Worm (Caenorhabditis elegans) whole organism, L1 larva: Measurements from ENCODE around the gene srm-6.

ENCODE experiments used
- C34B4.2 ChIP-seq: sonication (generic microtip); optimal IDR thresholded peaks from 2 replicates; lab custom pipeline; 2017; ENCODE audit warnings: mild to moderate bottlenecking, missing genetic modification characterization, missing compliant biosample characterization
- Y116A8C.19 ChIP-seq: sonication (generic microtip); optimal IDR thresholded peaks from 2 replicates; lab custom pipeline; 2016; ENCODE audit warnings: missing compliant biosample characterization, missing genetic modification characterization, borderline replicate concordance
- alr-1 ChIP-seq: fragments of 200-800 bp; sonication (Bioruptor generic); optimal IDR thresholded peaks from 2 replicates; lab custom pipeline; 2018; ENCODE audit warnings: borderline replicate concordance, mild to moderate bottlenecking, missing genetic modification characterization, missing compliant biosample characterization
- ama-1 ChIP-seq: fragments of 150-350 bp; optimal IDR thresholded peaks from 2 replicates; lab custom pipeline; 2014
- blmp-1 ChIP-seq: fragments of 150-350 bp; optimal IDR thresholded peaks from 2 replicates; lab custom pipeline; 2014; ENCODE audit warnings: missing biosample characterization, missing genetic modification characterization
- ceh-82 ChIP-seq, 3 experiments: fragments of 150-350 bp in 1 of 3; sonication (generic microtip) in 2 of 3; optimal IDR thresholded peaks; 2 replicates each; lab custom pipeline; 2014 to 2017; ENCODE audit warnings: missing biosample characterization in 3 of 3, missing genetic modification characterization in 3 of 3
- ceh-88 ChIP-seq: fragments of 200-800 bp; sonication (Bioruptor generic); IDR thresholded peaks from 2 replicates; pipeline ENCODE4 v1.3.6; 2022; ENCODE audit warnings: missing genetic modification characterization, missing compliant biosample characterization
- dsc-1 ChIP-seq: sonication (generic microtip); optimal IDR thresholded peaks from 2 replicates; lab custom pipeline; 2016; ENCODE audit warnings: mild to moderate bottlenecking, missing genetic modification characterization, missing compliant biosample characterization
- efl-1 ChIP-seq, 4 experiments: fragments of 150-350 bp; optimal IDR thresholded peaks in 3 of 4; peaks in 1 of 4; 1 replicate in 1 of 4; 2 replicates in 3 of 4; lab custom pipeline; 2014; ENCODE audit warnings: missing biosample characterization in 2 of 4, missing genetic modification characterization in 2 of 4, missing genetic modification reagents in 2 of 4
- efl-3 ChIP-seq: fragments of 200-800 bp; sonication (Bioruptor generic); optimal IDR thresholded peaks from 2 replicates; lab custom pipeline; 2018; ENCODE audit warnings: mild to moderate bottlenecking, missing genetic modification characterization, missing compliant biosample characterization
- egl-13 ChIP-seq: sonication (generic microtip); optimal IDR thresholded peaks from 2 replicates; lab custom pipeline; 2016; ENCODE audit warnings: missing genotype, missing genetic modification reagents, missing genetic modification characterization, missing compliant biosample characterization
- egl-27 ChIP-seq, 2 experiments: fragments of 150-350 bp in 1 of 2; sonication (generic microtip); optimal IDR thresholded peaks; 3 replicates each; lab custom pipeline; 2017 to 2018; ENCODE audit warnings: missing biosample characterization in 2 of 2, missing genetic modification characterization in 2 of 2, missing genetic modification reagents in 2 of 2
- elt-2 ChIP-seq: sonication (generic microtip); optimal IDR thresholded peaks from 2 replicates; lab custom pipeline; 2016; ENCODE audit warnings: missing genetic modification characterization, mild to moderate bottlenecking, inconsistent platforms, missing compliant biosample characterization, missing genetic modification reagents
- fkh-8 ChIP-seq: sonication (generic microtip); optimal IDR thresholded peaks from 2 replicates; lab custom pipeline; 2016; ENCODE audit warnings: mild to moderate bottlenecking, missing genetic modification characterization, missing compliant biosample characterization
- grh-1 ChIP-seq: fragments of 200-800 bp; sonication (Bioruptor generic); IDR thresholded peaks from 2 replicates; pipeline ENCODE4 v1.3.6; 2022; ENCODE audit warnings: missing genetic modification reagents, missing genetic modification characterization, missing compliant biosample characterization
- hlh-17 ChIP-seq: fragments of 200-800 bp; sonication (Bioruptor generic); optimal IDR thresholded peaks from 2 replicates; lab custom pipeline; 2018; ENCODE audit warnings: missing genetic modification characterization, mild to moderate bottlenecking, missing compliant biosample characterization, moderate library complexity, borderline replicate concordance
- lin-13 ChIP-seq: fragments of 150-350 bp; optimal IDR thresholded peaks from 2 replicates; lab custom pipeline; 2014; ENCODE audit warnings: missing biosample characterization, missing genetic modification reagents, missing genetic modification characterization
- lin-14 ChIP-seq: fragments of 200-800 bp; sonication (Bioruptor generic); optimal IDR thresholded peaks from 2 replicates; lab custom pipeline; 2018; ENCODE audit warnings: mild to moderate bottlenecking, missing genetic modification characterization, moderate library complexity, missing compliant biosample characterization
- lir-3 ChIP-seq: sonication (generic microtip); optimal IDR thresholded peaks from 2 replicates; lab custom pipeline; 2016; ENCODE audit warnings: mild to moderate bottlenecking, missing genetic modification characterization, moderate library complexity, missing compliant biosample characterization; ENCODE audit not compliant: poor library complexity
- mab-9 ChIP-seq: fragments of 200-800 bp; sonication (Bioruptor generic); IDR thresholded peaks from 2 replicates; pipeline ENCODE4 v1.3.6; 2022; ENCODE audit warnings: missing genetic modification reagents, missing genetic modification characterization, missing compliant biosample characterization
- mdl-1 ChIP-seq, 2 experiments: fragments of 150-350 bp; optimal IDR thresholded peaks; 2 replicates each; lab custom pipeline; 2014 to 2017; ENCODE audit warnings: missing biosample characterization in 2 of 2, missing genetic modification characterization in 2 of 2, inconsistent platforms in 1 of 2
- mef-2 ChIP-seq: fragments of 150-350 bp; optimal IDR thresholded peaks from 2 replicates; lab custom pipeline; 2014; ENCODE audit warnings: missing biosample characterization, missing genetic modification characterization
- mep-1 ChIP-seq: fragments of 150-350 bp; optimal IDR thresholded peaks from 2 replicates; lab custom pipeline; 2014; ENCODE audit warnings: missing biosample characterization, missing genetic modification characterization
- nhr-20 ChIP-seq: sonication (generic microtip); optimal IDR thresholded peaks from 2 replicates; lab custom pipeline; 2016; ENCODE audit warnings: mild to moderate bottlenecking, missing genetic modification characterization, missing compliant biosample characterization
- nhr-71 ChIP-seq: sonication (generic microtip); optimal IDR thresholded peaks from 2 replicates; lab custom pipeline; 2016; ENCODE audit warnings: mild to moderate bottlenecking, missing genetic modification characterization, moderate library complexity, missing compliant biosample characterization
- nhr-77 ChIP-seq: fragments of 150-350 bp; optimal IDR thresholded peaks from 2 replicates; lab custom pipeline; 2014; ENCODE audit warnings: missing biosample characterization, missing genetic modification characterization
- nhr-84 ChIP-seq: sonication (generic microtip); optimal IDR thresholded peaks from 2 replicates; lab custom pipeline; 2017; ENCODE audit warnings: missing biosample characterization, missing genetic modification characterization
- nhr-85 ChIP-seq: sonication (generic microtip); peaks from one replicate; lab custom pipeline; 2016; ENCODE audit warnings: missing genetic modification characterization, inconsistent platforms, missing compliant biosample characterization
- nhr-90 ChIP-seq: sonication (generic microtip); optimal IDR thresholded peaks from 2 replicates; lab custom pipeline; 2016; ENCODE audit warnings: mild to moderate bottlenecking, missing genetic modification characterization, missing compliant biosample characterization; ENCODE audit not compliant: poor library complexity
- pag-3 ChIP-seq: sonication (generic microtip); optimal IDR thresholded peaks from 2 replicates; lab custom pipeline; 2017; ENCODE audit warnings: missing genetic modification characterization, mild to moderate bottlenecking, missing compliant biosample characterization, antibody characterized with exemption, borderline replicate concordance; ENCODE audit not compliant: insufficient read depth
- pax-3 ChIP-seq: fragments of 200-800 bp; sonication (Bioruptor generic); optimal IDR thresholded peaks from 2 replicates; lab custom pipeline; 2018; ENCODE audit warnings: mild to moderate bottlenecking, missing genetic modification characterization, moderate library complexity, missing compliant biosample characterization
- sptf-1 ChIP-seq: fragments of 150-350 bp; optimal IDR thresholded peaks from 2 replicates; lab custom pipeline; 2014; ENCODE audit warnings: missing biosample characterization, missing genetic modification characterization
- sup-37 ChIP-seq: fragments of 200-800 bp; sonication (Bioruptor generic); optimal IDR thresholded peaks from 2 replicates; lab custom pipeline; 2018; ENCODE audit warnings: mild to moderate bottlenecking, missing genetic modification characterization, missing compliant biosample characterization
- swsn-7 ChIP-seq: sonication (generic microtip); optimal IDR thresholded peaks from 2 replicates; lab custom pipeline; 2016; ENCODE audit warnings: missing genetic modification characterization, missing compliant biosample characterization
- tbx-2 ChIP-seq: sonication (generic microtip); optimal IDR thresholded peaks from 2 replicates; lab custom pipeline; 2016; ENCODE audit warnings: missing genetic modification characterization, missing compliant biosample characterization
- unc-130 ChIP-seq: fragments of 150-350 bp; optimal IDR thresholded peaks from 2 replicates; lab custom pipeline; 2017; ENCODE audit warnings: missing biosample characterization, missing genetic modification characterization, inconsistent platforms
- unc-86 ChIP-seq: sonication (generic microtip); optimal IDR thresholded peaks from 2 replicates; lab custom pipeline; 2016; ENCODE audit warnings: missing genetic modification characterization, missing compliant biosample characterization
- ztf-4 ChIP-seq: fragments of 150-350 bp; optimal IDR thresholded peaks from 2 replicates; lab custom pipeline; 2014; ENCODE audit warnings: missing biosample characterization, missing genetic modification characterization

The srm-6 gene

DNA sequence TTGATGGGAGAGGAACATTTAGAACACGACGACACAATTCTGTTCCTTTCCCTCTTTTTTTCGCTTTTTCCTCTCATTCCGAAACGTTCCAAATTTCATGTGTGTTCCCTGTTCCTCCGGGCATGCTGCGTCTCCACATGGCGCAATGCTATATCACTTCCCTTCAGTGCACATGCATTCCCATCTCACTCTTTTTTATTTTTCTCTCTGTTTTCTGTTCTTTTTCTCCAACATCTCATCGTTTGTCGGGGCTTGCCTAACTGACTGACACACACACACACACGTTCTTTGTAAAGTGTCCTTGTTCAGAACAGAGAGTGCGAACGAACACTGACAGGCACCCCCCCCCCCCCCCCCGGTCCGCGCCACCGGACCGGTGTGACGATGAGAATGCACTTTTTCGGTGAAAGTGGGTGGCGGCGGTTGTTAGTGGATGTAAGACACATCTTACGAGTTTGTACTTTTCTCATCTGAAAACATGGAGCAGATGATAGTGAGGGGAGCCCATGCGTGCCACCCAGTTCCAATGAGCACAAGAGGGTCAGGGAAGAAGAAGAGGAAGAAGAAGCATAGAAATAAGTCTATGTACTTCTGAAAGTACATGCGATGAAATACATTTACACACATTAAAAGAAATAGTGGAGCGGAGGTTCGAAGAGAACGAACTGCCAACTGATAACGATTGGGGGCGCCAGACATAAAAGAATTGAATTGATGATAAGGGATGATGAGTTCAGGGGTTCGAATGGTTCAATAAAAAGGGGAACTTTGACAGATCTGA lies 31.7 kb downstream of the srm-6 start:
- TF ChIP-seq lin-14 (GFP tag; lab: Kevin White, UChicago) = no peak
- TF ChIP-seq egl-13 (tag; lab: Kevin White, UChicago) = no peak
- TF ChIP-seq lir-3 (tag; lab: Kevin White, UChicago) = no peak
- no peak for TF ChIP-seq nhr-85 (tag; lab: Kevin White, UChicago)
- no peak for TF ChIP-seq unc-130 (tag; lab: Kevin White, UChicago)
- no peak for TF ChIP-seq alr-1 (tag; lab: Kevin White, UChicago)
- TF ChIP-seq ceh-82 (tag; optimal IDR thresholded peaks at IDR 0.05; lab: Kevin White, UChicago) = no peak
- no peak for TF ChIP-seq hlh-17 (GFP tag; lab: Kevin White, UChicago)
- TF ChIP-seq nhr-20 (tag; lab: Kevin White, UChicago) = no peak
- no peak for TF ChIP-seq unc-86 (tag; lab: Kevin White, UChicago)

DNA sequence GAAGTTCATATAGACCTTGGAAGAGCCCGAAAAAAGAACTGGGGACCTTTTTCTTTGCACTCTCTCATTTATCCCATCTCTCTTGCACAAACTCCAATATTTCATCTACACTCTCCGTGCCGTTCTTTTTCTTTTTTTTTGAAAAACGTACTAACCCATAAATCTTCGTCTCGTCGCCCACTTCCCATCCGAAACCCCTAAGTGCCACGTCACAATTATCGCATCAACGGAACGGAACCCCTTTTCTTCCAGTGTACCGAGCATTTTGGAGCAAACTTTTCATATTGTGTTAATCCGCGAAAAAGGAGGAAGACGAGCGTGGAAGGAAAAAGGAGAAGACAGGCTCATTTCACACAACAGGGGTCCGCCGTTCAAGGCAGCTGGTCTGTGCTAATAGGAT lies 32.7 kb downstream of the srm-6 start:
- no peak for TF ChIP-seq dsc-1 (tag; lab: Kevin White, UChicago)
- TF ChIP-seq C34B4.2 (tag; lab: Kevin White, UChicago) = no peak
- no peak for TF ChIP-seq efl-1 (optimal IDR thresholded peaks at IDR 0.05; lab: Kevin White, UChicago)
- peak in 1 of 2 experiments; percentile 69 for TF ChIP-seq efl-1 (GFP tag; optimal IDR thresholded peaks at IDR 0.05 in 1 of 2; lab: Kevin White, UChicago)
- TF ChIP-seq mdl-1 (tag; optimal IDR thresholded peaks at IDR 0.05; lab: Kevin White, UChicago) = no peak

DNA sequence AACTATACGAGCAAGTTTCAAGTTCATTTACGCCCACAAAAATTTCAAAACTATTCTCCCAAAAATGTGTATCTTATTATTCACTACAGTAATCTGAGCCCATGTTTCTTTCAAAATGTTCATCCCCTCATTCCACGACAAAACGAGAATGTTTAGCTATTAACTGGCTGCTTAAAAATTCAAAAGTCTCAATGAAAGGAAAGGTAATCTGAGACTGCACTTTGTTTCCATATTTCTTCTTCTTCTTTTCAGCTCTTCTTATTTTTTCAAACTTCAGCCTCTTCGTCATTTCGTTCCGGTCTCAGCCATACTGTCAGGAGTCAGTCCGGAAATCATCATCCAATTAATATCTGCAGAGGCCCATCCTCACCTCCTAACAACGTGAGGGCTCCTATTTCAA lies 36.0 kb downstream of the srm-6 start, which contains the start of gene unc-39:
TSS of gene unc-39 (plus strand) at position 301 of the 400 bp plus-strand sequence.
- TF ChIP-seq sptf-1 (no peak), nhr-77 (tag; lab: Kevin White, UChicago) (no peak), ztf-4 (tag; lab: Kevin White, UChicago) (no peak), unc-86 (tag; lab: Kevin White, UChicago) (no peak), nhr-90 (tag; lab: Kevin White, UChicago) (no peak), Y116A8C.19 (no peak), mef-2 (tag; lab: Kevin White, UChicago) (no peak), unc-130 (tag; lab: Kevin White, UChicago) (no peak), blmp-1 (tag; lab: Kevin White, UChicago) (no peak)
- TF ChIP-seq, all 84 proteins: peak for 0

DNA sequence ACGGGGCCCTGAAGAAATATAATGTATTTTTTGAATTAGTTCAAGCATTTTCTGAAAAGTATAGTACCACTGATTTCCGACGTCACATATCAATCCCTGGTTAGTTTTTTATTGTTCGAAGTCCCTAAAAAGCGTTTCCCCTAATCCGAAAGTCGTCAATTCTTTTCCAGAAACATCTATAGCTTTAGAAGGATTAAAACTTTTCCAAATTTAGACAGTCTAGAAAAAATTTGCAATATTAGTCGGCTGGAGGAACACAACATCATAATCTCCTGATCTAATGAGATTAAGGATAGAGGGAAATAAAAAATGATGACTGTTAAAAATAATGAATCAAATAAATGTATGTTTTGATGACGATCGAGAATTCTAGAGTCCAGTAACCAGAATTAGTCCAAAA lies 41.3 kb downstream of the srm-6 start:
- no peak for TF ChIP-seq nhr-71 (tag; lab: Kevin White, UChicago)
- no peak for TF ChIP-seq egl-27 (tag; optimal IDR thresholded peaks at IDR 0.05; lab: Kevin White, UChicago)
- TF ChIP-seq dsc-1 (tag; lab: Kevin White, UChicago) = peak; percentile 85
- TF ChIP-seq pag-3 = no peak
- peak; percentile 13 for TF ChIP-seq pax-3 (tag; lab: Kevin White, UChicago)
- no peak for TF ChIP-seq efl-3 (GFP tag; lab: Kevin White, UChicago)

DNA sequence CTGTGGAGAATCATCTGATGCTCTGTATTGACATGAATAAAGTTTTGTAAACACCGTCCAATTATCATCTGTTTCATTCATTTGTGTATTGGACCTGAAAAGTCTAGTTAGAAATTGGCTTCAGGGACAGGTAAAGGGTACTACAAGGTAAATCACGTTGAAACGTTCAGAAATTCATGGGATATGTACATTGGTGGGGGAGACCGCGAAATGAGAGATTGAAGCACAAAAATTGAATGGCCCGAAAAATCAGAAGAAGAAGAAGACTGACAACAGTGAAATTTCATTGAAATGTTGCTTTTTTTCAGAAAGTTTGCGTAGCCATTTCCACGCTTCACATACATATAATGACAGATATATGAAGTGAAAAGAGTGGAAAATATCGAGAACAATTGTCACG lies 42.2 kb downstream of the srm-6 start, which contains the start of gene npr-43:
TSS of gene npr-43 (minus strand) at position 101 of the 400 bp plus-strand sequence.
- TF ChIP-seq blmp-1 (tag; lab: Kevin White, UChicago) (no peak), lin-14 (GFP tag; lab: Kevin White, UChicago) (no peak), swsn-7 (tag; lab: Kevin White, UChicago) (no peak), mab-9 (GFP tag; lab: Robert Waterston, UW) (no peak), sup-37 (GFP tag; lab: Kevin White, UChicago) (no peak), fkh-8 (tag; lab: Kevin White, UChicago) (no peak), lin-13 (no peak), egl-13 (tag; lab: Kevin White, UChicago) (no peak), tbx-2 (tag; lab: Kevin White, UChicago) (no peak), nhr-84 (tag; lab: Kevin White, UChicago) (no peak), mep-1 (tag; lab: Kevin White, UChicago) (no peak), ceh-88 (GFP tag; lab: Robert Waterston, UW) (no peak), elt-2 (tag; lab: Kevin White, UChicago) (no peak), ama-1 (lab: Kevin White, UChicago) (no peak), grh-1 (no peak)
